Fruit fly (Drosophila melanogaster) whole organism, embryonic: ENCODE data around the gene ND-30.

Source experiments
- ATbp ChIP-seq: fragments of 200-800 bp; sonication (Bioruptor generic); optimal IDR thresholded peaks from 2 replicates; lab custom pipeline; 2017; ENCODE audit warnings: missing biosample characterization, mild to moderate bottlenecking, missing genetic modification characterization, missing genetic modification reagents
- Adf1 ChIP-seq: fragments of 200-800 bp; sonication (Bioruptor generic); IDR thresholded peaks from 2 replicates; pipeline ENCODE4 v1.3.6; 2022; ENCODE audit warnings: missing biosample characterization, missing genetic modification characterization
- Aef1 ChIP-seq: fragments of 200-800 bp; sonication (Bioruptor generic); IDR thresholded peaks from 3 replicates; pipeline ENCODE4 v1.3.6; 2022; ENCODE audit warnings: missing biosample characterization, missing genetic modification characterization
- Atf-2 ChIP-seq: fragments of 200-800 bp; sonication (Bioruptor generic); optimal IDR thresholded peaks from 2 replicates; lab custom pipeline; 2016; ENCODE audit warnings: missing biosample characterization, missing genetic modification characterization
- Bdp1 ChIP-seq: fragments of 200-800 bp; sonication (Bioruptor generic); optimal IDR thresholded peaks from 3 replicates; lab custom pipeline; 2016; ENCODE audit warnings: missing biosample characterization, missing genetic modification characterization
- CG11696 ChIP-seq: fragments of 200-800 bp; sonication (Bioruptor generic); IDR thresholded peaks from 2 replicates; pipeline ENCODE4 v1.3.6; 2022; ENCODE audit warnings: missing biosample characterization, missing genetic modification characterization
- CG1233 ChIP-seq: fragments of 200-800 bp; sonication (Bioruptor generic); optimal IDR thresholded peaks from 4 replicates; lab custom pipeline; 2018; ENCODE audit warnings: missing biosample characterization, mild to moderate bottlenecking, missing genetic modification characterization
- CG12769 ChIP-seq: fragments of 200-800 bp; sonication (Bioruptor generic); optimal IDR thresholded peaks from 2 replicates; lab custom pipeline; 2019; ENCODE audit warnings: missing biosample characterization, mild to moderate bottlenecking, missing genetic modification characterization, moderate library complexity
- CG17568 ChIP-seq: fragments of 200-800 bp; sonication (Bioruptor generic); optimal IDR thresholded peaks from 2 replicates; lab custom pipeline; 2018; ENCODE audit warnings: missing biosample characterization, mild to moderate bottlenecking, missing genetic modification characterization, moderate library complexity
- CG18476 ChIP-seq: fragments of 200-800 bp; sonication (Bioruptor generic); optimal IDR thresholded peaks from 2 replicates; lab custom pipeline; 2016; ENCODE audit warnings: missing biosample characterization, mild to moderate bottlenecking, missing genetic modification characterization
- CG2116 ChIP-seq: fragments of 200-800 bp; sonication (Bioruptor generic); optimal IDR thresholded peaks from 3 replicates; lab custom pipeline; 2018; ENCODE audit warnings: missing biosample characterization, mild to moderate bottlenecking, missing genetic modification characterization
- CG2202 ChIP-seq: fragments of 200-800 bp; sonication (Bioruptor generic); optimal IDR thresholded peaks from 2 replicates; lab custom pipeline; 2018; ENCODE audit warnings: missing biosample characterization, mild to moderate bottlenecking, missing genetic modification characterization
- CG2875 ChIP-seq: fragments of 200-800 bp; sonication (Bioruptor generic); optimal IDR thresholded peaks from 2 replicates; lab custom pipeline; 2017; ENCODE audit warnings: missing biosample characterization, mild to moderate bottlenecking, missing genetic modification characterization, missing genetic modification reagents
- CG4404 ChIP-seq: fragments of 200-800 bp; sonication (Bioruptor generic); IDR thresholded peaks from 2 replicates; pipeline ENCODE4 v1.3.6; 2022; ENCODE audit warnings: missing biosample characterization, missing genetic modification characterization
- CG6254 ChIP-seq: fragments of 200-800 bp; sonication (Bioruptor generic); optimal IDR thresholded peaks from 3 replicates; lab custom pipeline; 2017; ENCODE audit warnings: mild to moderate bottlenecking, missing biosample characterization, missing genetic modification reagents, missing genetic modification characterization
- CG7372 ChIP-seq: fragments of 200-800 bp; sonication (Bioruptor generic); IDR thresholded peaks from 2 replicates; pipeline ENCODE4 v1.3.6; 2022; ENCODE audit warnings: missing biosample characterization, missing genetic modification characterization
- CG8765 ChIP-seq: fragments of 200-800 bp; sonication (Bioruptor generic); IDR thresholded peaks from 2 replicates; pipeline ENCODE4 v1.3.6; 2022; ENCODE audit warnings: missing biosample characterization, missing genetic modification characterization
- CG9817 ChIP-seq: fragments of 200-800 bp; sonication (Bioruptor generic); optimal IDR thresholded peaks from 2 replicates; lab custom pipeline; 2018; ENCODE audit warnings: missing biosample characterization, mild to moderate bottlenecking, missing genetic modification characterization, moderate library complexity
- Dad ChIP-seq: fragments of 200-800 bp; sonication (Bioruptor generic); optimal IDR thresholded peaks from 3 replicates; lab custom pipeline; 2016; ENCODE audit warnings: missing biosample characterization, missing genetic modification characterization
- ERR ChIP-seq: fragments of 200-800 bp; sonication (Bioruptor generic); optimal IDR thresholded peaks from 2 replicates; lab custom pipeline; 2016; ENCODE audit warnings: missing biosample characterization, missing genetic modification characterization
- Fer2 ChIP-seq: fragments of 200-800 bp; sonication (Bioruptor generic); optimal IDR thresholded peaks from 2 replicates; lab custom pipeline; 2018; ENCODE audit warnings: missing biosample characterization, mild to moderate bottlenecking, missing genetic modification characterization, moderate library complexity
- MTF-1 ChIP-seq: fragments of 200-800 bp; sonication (Bioruptor generic); optimal IDR thresholded peaks from 2 replicates; lab custom pipeline; 2018; ENCODE audit warnings: missing biosample characterization, mild to moderate bottlenecking, missing genetic modification characterization, borderline replicate concordance
- Usf ChIP-seq: fragments of 200-800 bp; sonication (Bioruptor generic); optimal IDR thresholded peaks from 2 replicates; lab custom pipeline; 2017; ENCODE audit warnings: missing genotype, missing biosample characterization, missing genetic modification characterization
- Vsx1 ChIP-seq: fragments of 200-800 bp; sonication (Bioruptor generic); optimal IDR thresholded peaks from 2 replicates; lab custom pipeline; 2017; ENCODE audit warnings: missing biosample characterization, mild to moderate bottlenecking, missing genetic modification characterization, missing genetic modification reagents
- ac ChIP-seq: fragments of 200-800 bp; sonication (Bioruptor generic); optimal IDR thresholded peaks from 3 replicates; lab custom pipeline; 2017; ENCODE audit warnings: missing biosample characterization, mild to moderate bottlenecking, missing genetic modification characterization
- ase ChIP-seq: fragments of 200-800 bp; sonication (Bioruptor generic); IDR thresholded peaks from 3 replicates; pipeline ENCODE4 v1.3.6; 2022; ENCODE audit warnings: missing biosample characterization, missing genetic modification characterization
- bab2 ChIP-seq: fragments of 200-800 bp; sonication (Bioruptor generic); optimal IDR thresholded peaks from 2 replicates; lab custom pipeline; 2016; ENCODE audit warnings: missing biosample characterization, missing genetic modification characterization
- bowl ChIP-seq: fragments of 200-800 bp; sonication (Bioruptor generic); IDR thresholded peaks from 2 replicates; pipeline ENCODE4 v1.3.6; 2022; ENCODE audit warnings: missing biosample characterization, missing genetic modification characterization
- cas ChIP-seq: fragments of 200-800 bp; sonication (Bioruptor generic); IDR thresholded peaks from 2 replicates; pipeline ENCODE4 v1.3.6; 2022; ENCODE audit warnings: missing biosample characterization, missing genetic modification characterization
- chif ChIP-seq, 2 experiments: fragments of 200-800 bp; sonication (Bioruptor generic); optimal IDR thresholded peaks; 3 replicates each; lab custom pipeline; 2016; ENCODE audit warnings: missing biosample characterization in 2 of 2, missing genetic modification characterization in 2 of 2
- chn ChIP-seq: fragments of 200-800 bp; sonication (Bioruptor generic); optimal IDR thresholded peaks from 2 replicates; lab custom pipeline; 2016; ENCODE audit warnings: missing biosample characterization, missing genetic modification characterization
- crc ChIP-seq: fragments of 200-800 bp; sonication (Bioruptor generic); optimal IDR thresholded peaks from 2 replicates; lab custom pipeline; 2016; ENCODE audit warnings: missing biosample characterization, missing genetic modification characterization
- croc ChIP-seq: fragments of 200-800 bp; sonication (Bioruptor generic); conservative IDR thresholded peaks from 3 replicates; pipeline ENCODE4 v1.3.6; 2022; ENCODE audit warnings: missing biosample characterization, missing genetic modification characterization
- dm ChIP-seq: fragments of 200-800 bp; sonication (Bioruptor generic); optimal IDR thresholded peaks from 3 replicates; lab custom pipeline; 2016; ENCODE audit warnings: missing biosample characterization, missing genetic modification characterization
- ems ChIP-seq: fragments of 200-800 bp; sonication (Bioruptor generic); optimal IDR thresholded peaks from 3 replicates; lab custom pipeline; 2016; ENCODE audit warnings: missing biosample characterization, missing genetic modification characterization
- esg ChIP-seq: fragments of 200-800 bp; sonication (Bioruptor generic); conservative IDR thresholded peaks from 2 replicates; pipeline ENCODE4 v1.3.6; 2022; ENCODE audit warnings: missing biosample characterization, missing genetic modification characterization
- fd64A ChIP-seq: fragments of 200-800 bp; sonication (Bioruptor generic); optimal IDR thresholded peaks from 3 replicates; lab custom pipeline; 2018; ENCODE audit warnings: missing biosample characterization, mild to moderate bottlenecking, missing genetic modification characterization
- gcm2 ChIP-seq: fragments of 200-800 bp; sonication (Bioruptor generic); optimal IDR thresholded peaks from 2 replicates; lab custom pipeline; 2016; ENCODE audit warnings: missing biosample characterization, missing genetic modification characterization
- gem ChIP-seq: fragments of 200-800 bp; sonication (Bioruptor generic); optimal IDR thresholded peaks from 2 replicates; lab custom pipeline; 2019; ENCODE audit warnings: missing biosample characterization, mild to moderate bottlenecking, missing genetic modification characterization, moderate library complexity
- hkb ChIP-seq, 2 experiments: fragments of 200-800 bp in 1 of 2; fragments of >200 bp in 1 of 2; sonication (Bioruptor generic) in 1 of 2; IDR thresholded peaks in 1 of 2; optimal IDR thresholded peaks in 1 of 2; 2 replicates each; pipeline versions ENCODE4 v1.3.6 to Lab custom; 2017 to 2022; ENCODE audit warnings: missing biosample characterization in 1 of 2, missing genetic modification characterization in 1 of 2
- lov ChIP-seq, 2 experiments: fragments of 200-800 bp in 1 of 2; fragments of >200 bp in 1 of 2; sonication (Bioruptor generic) in 1 of 2; IDR thresholded peaks in 1 of 2; optimal IDR thresholded peaks in 1 of 2; 2 replicates in 1 of 2; 3 replicates in 1 of 2; pipeline versions ENCODE4 v1.3.6 to Lab custom; 2017 to 2022; ENCODE audit warnings: missing biosample characterization in 1 of 2, missing genetic modification characterization in 1 of 2
- otp ChIP-seq: fragments of 200-800 bp; sonication (Bioruptor generic); IDR thresholded peaks from 3 replicates; pipeline ENCODE4, ENCODE4 v1.3.6; 2022; ENCODE audit warnings: missing biosample characterization, missing genetic modification characterization
- run ChIP-seq: fragments of 200-800 bp; sonication (Bioruptor generic); optimal IDR thresholded peaks from 3 replicates; lab custom pipeline; 2018; ENCODE audit warnings: missing biosample characterization, mild to moderate bottlenecking, missing genetic modification characterization
- sqz ChIP-seq: fragments of 200-800 bp; sonication (Bioruptor generic); optimal IDR thresholded peaks from 3 replicates; lab custom pipeline; 2018; ENCODE audit warnings: missing biosample characterization, mild to moderate bottlenecking, missing genetic modification characterization
- tll ChIP-seq, 2 experiments: fragments of 200-800 bp in 1 of 2; fragments of >200 bp in 1 of 2; sonication (Bioruptor generic) in 1 of 2; optimal IDR thresholded peaks; 2 replicates each; lab custom pipeline; 2017 to 2019; ENCODE audit warnings: missing biosample characterization in 2 of 2, missing genetic modification characterization in 2 of 2, mild to moderate bottlenecking in 1 of 2, moderate library complexity in 1 of 2
- ttk ChIP-seq: fragments of 200-800 bp; sonication (Bioruptor generic); IDR thresholded peaks from 2 replicates; pipeline ENCODE4 v2.1.2; 2022; ENCODE audit warnings: missing biosample characterization, missing genetic modification characterization
- vnd ChIP-seq: fragments of 200-800 bp; sonication (Bioruptor generic); IDR thresholded peaks from 3 replicates; pipeline ENCODE4 v1.3.6; 2022; ENCODE audit warnings: missing biosample characterization, missing genetic modification characterization; ENCODE audit not compliant: partially characterized antibody
- wdn ChIP-seq: fragments of 200-800 bp; sonication (Bioruptor generic); IDR thresholded peaks from 2 replicates; pipeline ENCODE4 v1.3.6; 2022; ENCODE audit warnings: missing biosample characterization, missing genetic modification characterization
- zen ChIP-seq: fragments of 200-800 bp; sonication (Bioruptor generic); optimal IDR thresholded peaks from 3 replicates; lab custom pipeline; 2018; ENCODE audit warnings: missing biosample characterization, mild to moderate bottlenecking, missing genetic modification characterization, moderate library complexity

The ND-30 gene

dm6 chr3L:3122688-3123316, 36.6 kb downstream of the ND-30 start (continued):
- TF ChIP-seq chif (GFP tag; optimal IDR thresholded peaks at IDR 0.05; lab: Kevin White, UChicago) (no peak), Bdp1 (GFP tag; lab: Kevin White, UChicago) (no peak), wdn (GFP tag; lab: Robert Waterston, UW) (no peak), ERR (GFP tag; lab: Kevin White, UChicago) (no peak), Vsx1 (GFP tag; lab: Kevin White, UChicago) (no peak), Fer2 (tag; lab: Kevin White, UChicago) (no peak), hkb (optimal IDR thresholded peaks at IDR 0.05; lab: Kevin White, UChicago) (no peak), hkb (GFP tag; IDR thresholded peaks at IDR 0.05; lab: Robert Waterston, UW) (0 out of 2 replicates have a peak, but pooled peaks have one; percentile 18), CG8765 (GFP tag; lab: Robert Waterston, UW) (no peak), chn (GFP tag; lab: Kevin White, UChicago) (no peak), ATbp (GFP tag; lab: Kevin White, UChicago) (no peak), CG11696 (GFP tag; lab: Robert Waterston, UW) (no peak), bab2 (GFP tag; lab: Kevin White, UChicago) (no peak), MTF-1 (GFP tag; lab: Kevin White, UChicago) (peak; percentile 11), zen (tag; lab: Kevin White, UChicago) (no peak), croc (no peak), CG4404 (GFP tag; lab: Robert Waterston, UW) (no peak), CG6254 (GFP tag; lab: Kevin White, UChicago) (peak; percentile 6), bowl (no peak), Aef1 (GFP tag; lab: Robert Waterston, UW) (no peak), CG18476 (GFP tag; lab: Kevin White, UChicago) (no peak), ttk (no peak), Dad (GFP tag; lab: Kevin White, UChicago) (no peak), fd64A (peak; percentile 32), ase (GFP tag; lab: Robert Waterston, UW) (no peak), Atf-2 (no peak), cas (GFP tag; lab: Robert Waterston, UW) (no peak), tll (GFP tag; optimal IDR thresholded peaks at IDR 0.05; lab: Kevin White, UChicago) (no peak), Adf1 (GFP tag; lab: Robert Waterston, UW) (no peak; the same call in 1 of the 2 replicates), CG2202 (tag; lab: Kevin White, UChicago) (no peak), ems (GFP tag; lab: Kevin White, UChicago) (no peak), run (no peak), otp (GFP tag; lab: Robert Waterston, UW) (no peak), CG1233 (GFP tag; lab: Kevin White, UChicago) (no peak), lov (optimal IDR thresholded peaks at IDR 0.05; lab: Kevin White, UChicago) (no peak), lov (GFP tag; IDR thresholded peaks at IDR 0.05; lab: Robert Waterston, UW) (no peak), vnd (GFP tag; lab: Robert Waterston, UW) (no peak), crc (GFP tag; lab: Kevin White, UChicago) (no peak), CG7372 (peak; percentile 52), ac (GFP tag; lab: Kevin White, UChicago) (no peak), CG17568 (GFP tag; lab: Kevin White, UChicago) (no peak), CG2875 (GFP tag; lab: Kevin White, UChicago) (no peak), CG2116 (GFP tag; lab: Kevin White, UChicago) (no peak), CG12769 (peak; percentile 57), dm (GFP tag; lab: Kevin White, UChicago) (no peak), esg (GFP tag; lab: Robert Waterston, UW) (no peak), sqz (GFP tag; lab: Kevin White, UChicago) (no peak), Usf (GFP tag; lab: Kevin White, UChicago) (no peak), gem (tag; lab: Kevin White, UChicago) (peak; percentile 54), gcm2 (GFP tag; lab: Kevin White, UChicago) (no peak), CG9817 (tag; lab: Kevin White, UChicago) (no peak)
